Fruit fly (Drosophila melanogaster): ENCODE measurements around the gene Cdk7.

Gene Cdk7

DNA sequence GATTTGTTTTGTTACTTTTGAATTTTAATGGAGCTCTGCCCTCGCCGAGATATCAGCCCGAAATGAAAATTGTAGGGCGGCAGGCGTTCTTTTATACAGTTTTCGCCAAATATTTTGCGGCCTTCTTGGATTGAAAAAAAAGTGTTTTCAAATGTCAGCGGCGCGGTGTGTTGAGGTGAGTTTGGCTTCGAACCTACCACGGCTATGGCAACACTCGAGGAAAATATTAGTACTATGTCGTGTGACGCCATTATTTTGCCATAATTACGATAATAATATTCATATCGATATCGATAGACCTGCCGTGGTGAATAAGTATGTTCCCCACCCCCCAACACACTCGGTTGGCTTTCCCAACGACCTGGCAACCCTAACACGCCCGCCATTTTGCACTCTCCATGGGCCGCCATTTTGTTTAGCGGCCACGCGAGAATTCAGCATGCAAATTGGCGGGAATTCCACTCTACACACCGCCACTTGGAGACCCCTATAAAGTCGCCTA, 3.1 kb upstream of the Cdk7 start, which contains the start of the genes TrxT and dhd (continued):
- TF ChIP-seq svp (GFP tag) (no peak), CG8319 (GFP tag; optimal IDR thresholded peaks at IDR 0.05) (no peak), Hr38 (GFP tag; optimal IDR thresholded peaks at IDR 0.05) (no peak), Ets21C (GFP tag; optimal IDR thresholded peaks at IDR 0.05) (no peak), CG11902 (GFP tag; optimal IDR thresholded peaks at IDR 0.05) (no peak), CG10631 (GFP tag; optimal IDR thresholded peaks at IDR 0.05) (no peak), CG6163 (GFP tag; IDR thresholded peaks at IDR 0.05) (peak; percentile 67), Met (GFP tag; optimal IDR thresholded peaks at IDR 0.05) (no peak), esn (GFP tag; optimal IDR thresholded peaks at IDR 0.05) (peak; percentile 29), net (GFP tag; optimal IDR thresholded peaks at IDR 0.05) (no peak), dac (GFP tag; optimal IDR thresholded peaks at IDR 0.05) (no peak), Eip93F (GFP tag; optimal IDR thresholded peaks at IDR 0.05) (no peak), Gug (GFP tag; IDR thresholded peaks at IDR 0.05) (no peak), Hr39 (GFP tag; optimal IDR thresholded peaks at IDR 0.05) (no peak), CG7368 (GFP tag; optimal IDR thresholded peaks at IDR 0.05) (no peak), Hr4 (GFP tag; optimal IDR thresholded peaks at IDR 0.05) (no peak), Ets96B (tag; optimal IDR thresholded peaks at IDR 0.05) (peak; percentile 21), fd85E (GFP tag; optimal IDR thresholded peaks at IDR 0.05) (no peak), acj6 (GFP tag; optimal IDR thresholded peaks at IDR 0.05) (no peak), Eip75B (GFP tag; optimal IDR thresholded peaks at IDR 0.05) (no peak), fd59A (GFP tag; optimal IDR thresholded peaks at IDR 0.05) (peak; percentile 12), topi (GFP tag; optimal IDR thresholded peaks at IDR 0.05) (no peak), CG8632 (GFP tag; optimal IDR thresholded peaks at IDR 0.05) (no peak), CG11294 (GFP tag; IDR thresholded peaks at IDR 0.05) (peak; percentile 22; the same call in 1 of the 2 replicates), Blimp-1 (GFP tag; optimal IDR thresholded peaks at IDR 0.05) (no peak), eg (GFP tag; IDR thresholded peaks at IDR 0.05) (peak; percentile 77), CG1621 (tag; optimal IDR thresholded peaks at IDR 0.05) (peak; percentile 50), cyc (GFP tag; optimal IDR thresholded peaks at IDR 0.05) (peak; percentile 22), CG9139 (GFP tag; optimal IDR thresholded peaks at IDR 0.05) (no peak)

- TF ChIP-seq CG8632 (GFP tag; optimal IDR thresholded peaks at IDR 0.05) (no peak), CG6808 (GFP tag; optimal IDR thresholded peaks at IDR 0.05) (no peak), CG31627 (GFP tag; optimal IDR thresholded peaks at IDR 0.05) (no peak)
Measured at dm6 chrX:5307317-5307716, 1.5 kb downstream of the Cdk7 start, which contains the start of gene CG17764. Gene CG17764, minus strand, starts transcription at chrX:5307417.

dm6 chrX:5305591-5305990, 3.2 kb downstream of the Cdk7 start, which contains the start of gene CG3323:
Gene CG3323, minus strand, starts transcription at chrX:5305691.
- TF ChIP-seq Ets21C (GFP tag; optimal IDR thresholded peaks at IDR 0.05) (no peak), topi (GFP tag; optimal IDR thresholded peaks at IDR 0.05) (no peak), CG16779 (tag; optimal IDR thresholded peaks at IDR 0.05) (no peak), Sox102F (GFP tag; optimal IDR thresholded peaks at IDR 0.05) (no peak), Sox15 (GFP tag; optimal IDR thresholded peaks at IDR 0.05) (no peak), achi (GFP tag; optimal IDR thresholded peaks at IDR 0.05) (no peak), CG31627 (GFP tag; optimal IDR thresholded peaks at IDR 0.05) (no peak), CG6808 (GFP tag; optimal IDR thresholded peaks at IDR 0.05) (no peak), svp (GFP tag) (no peak)

DNA sequence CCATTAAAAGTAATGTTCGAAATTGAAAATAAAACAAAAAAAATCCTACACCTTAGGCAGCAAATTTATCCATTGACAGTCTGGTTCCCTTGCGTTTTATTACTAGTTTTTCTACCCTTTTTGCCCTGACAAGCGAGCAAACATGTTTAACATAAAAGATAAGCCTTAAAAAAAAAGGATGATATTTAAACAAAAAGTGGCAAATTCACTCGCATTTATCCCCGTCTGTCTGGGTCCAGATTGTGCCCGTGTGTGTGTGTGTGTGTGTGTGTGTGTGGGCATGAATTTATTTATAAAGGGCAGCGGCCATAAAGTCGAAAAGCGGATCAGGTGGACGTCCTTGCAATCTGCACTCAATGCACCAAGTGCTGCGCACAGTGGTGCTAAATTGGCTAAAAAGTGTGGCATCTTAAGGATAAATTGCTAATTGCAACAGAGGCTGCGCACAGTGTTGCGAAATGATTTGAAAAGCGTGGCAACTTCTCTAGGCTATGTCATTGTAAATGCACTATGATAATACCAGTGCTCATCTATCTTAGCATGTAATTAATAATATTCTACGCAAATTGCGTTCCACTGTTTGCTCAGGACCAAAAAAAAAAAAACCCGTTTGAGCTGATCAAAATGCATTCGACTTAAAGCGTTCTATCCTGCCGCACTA, 8.0 kb downstream of the Cdk7 start:
- TF ChIP-seq fd85E (GFP tag; optimal IDR thresholded peaks at IDR 0.05): no peak
- no peak for TF ChIP-seq Lpt (GFP tag; optimal IDR thresholded peaks at IDR 0.05)
- peak; percentile 61 for TF ChIP-seq spab (GFP tag; optimal IDR thresholded peaks at IDR 0.05)
- peak; percentile 67 for TF ChIP-seq Sox14 (GFP tag; optimal IDR thresholded peaks at IDR 0.05)
- TF ChIP-seq Eip93F (GFP tag; optimal IDR thresholded peaks at IDR 0.05): no peak
- TF ChIP-seq Hr38 (GFP tag; optimal IDR thresholded peaks at IDR 0.05): no peak
- TF ChIP-seq Eip75B (GFP tag; optimal IDR thresholded peaks at IDR 0.05): peak; percentile 75
- TF ChIP-seq OdsH (GFP tag; optimal IDR thresholded peaks at IDR 0.05): peak; percentile 29
- peak in 1 of 2 experiments; percentile 51 for TF ChIP-seq salr (GFP tag; optimal IDR thresholded peaks at IDR 0.05)
- TF ChIP-seq vri (GFP tag; optimal IDR thresholded peaks at IDR 0.05): no peak
- TF ChIP-seq Met (GFP tag; optimal IDR thresholded peaks at IDR 0.05): no peak
- TF ChIP-seq CG6792 (GFP tag; optimal IDR thresholded peaks at IDR 0.05): peak; percentile 53
- TF ChIP-seq Ets21C (GFP tag; optimal IDR thresholded peaks at IDR 0.05): peak; percentile 31
- TF ChIP-seq CG8632 (GFP tag; optimal IDR thresholded peaks at IDR 0.05): peak; percentile 52
- peak; percentile 40 for TF ChIP-seq acj6 (GFP tag; optimal IDR thresholded peaks at IDR 0.05)
- TF ChIP-seq achi (GFP tag; optimal IDR thresholded peaks at IDR 0.05): peak; percentile 46
- TF ChIP-seq CG10669 (GFP tag; optimal IDR thresholded peaks at IDR 0.05): peak; percentile 73
- TF ChIP-seq CG6276 (GFP tag; optimal IDR thresholded peaks at IDR 0.05): no peak
- peak; percentile 55 for TF ChIP-seq topi (GFP tag; optimal IDR thresholded peaks at IDR 0.05)
- TF ChIP-seq Gug (GFP tag; IDR thresholded peaks at IDR 0.05): no peak
- TF ChIP-seq CG10631 (GFP tag; optimal IDR thresholded peaks at IDR 0.05): peak; percentile 48
- peak; percentile 46 for TF ChIP-seq Hr39 (GFP tag; optimal IDR thresholded peaks at IDR 0.05)
- TF ChIP-seq eg (GFP tag; IDR thresholded peaks at IDR 0.05): no peak

Measured in whole organism, prepupa.